Fruit fly (Drosophila melanogaster) whole organism: ENCODE data around the gene Duox.

ENCODE experiments used
- CG8478 ChIP-seq: fragments of >200 bp; optimal IDR thresholded peaks from 2 replicates; lab custom pipeline; 2018; ENCODE audit warnings: inconsistent platforms
- EcR ChIP-seq, 2 experiments: fragments of >200 bp; optimal IDR thresholded peaks; 2 replicates each; lab custom pipeline; 2017; ENCODE audit warnings: missing biosample characterization in 2 of 2, missing genetic modification characterization in 2 of 2, missing genetic modification reagents in 2 of 2
- pan ChIP-seq: fragments of >200 bp; optimal IDR thresholded peaks from 2 replicates; lab custom pipeline; 2017
- psq ChIP-seq: fragments of >200 bp; optimal IDR thresholded peaks from 2 replicates; lab custom pipeline; 2017
- usp ChIP-seq: fragments of >200 bp; optimal IDR thresholded peaks from 2 replicates; lab custom pipeline; 2017; ENCODE audit warnings: missing biosample characterization, missing genetic modification characterization, mixed read lengths

dm6 chr2L:2874542-2875194 lies 44.6 kb upstream of the Duox start, which contains the start of gene CG8814:
- TF ChIP-seq usp (GFP tag; lab: Kevin White, UChicago) (no peak), psq (lab: Kevin White, UChicago) (no peak), EcR (GFP tag; optimal IDR thresholded peaks at IDR 0.05; lab: Kevin White, UChicago) (no peak), pan (lab: Kevin White, UChicago) (no peak), CG8478 (lab: Kevin White, UChicago) (no peak)
